Fruit fly (Drosophila melanogaster) whole organism, prepupa: ENCODE results near the gene Atet.

ENCODE experiments used
- Blimp-1 ChIP-seq: fragments of 200-800 bp; sonication (Bioruptor generic); optimal IDR thresholded peaks from 3 replicates; lab custom pipeline; 2017; ENCODE audit warnings: missing biosample characterization, missing genetic modification characterization, mild to moderate bottlenecking, moderate library complexity, missing genetic modification reagents
- CG32006 ChIP-seq: fragments of 200-800 bp; sonication (Bioruptor generic); optimal IDR thresholded peaks from 3 replicates; lab custom pipeline; 2017; ENCODE audit warnings: missing biosample characterization, mild to moderate bottlenecking, missing genetic modification characterization
- CG3919 ChIP-seq: fragments of 200-800 bp; sonication (Bioruptor generic); optimal IDR thresholded peaks from 3 replicates; lab custom pipeline; 2016; ENCODE audit warnings: missing biosample characterization, missing genetic modification characterization
- CG6163 ChIP-seq: fragments of 200-800 bp; sonication (Bioruptor generic); IDR thresholded peaks from 3 replicates; pipeline ENCODE4 v1.3.6; 2022; ENCODE audit warnings: missing biosample characterization, missing genetic modification characterization
- CG8632 ChIP-seq: fragments of 200-800 bp; sonication (Bioruptor generic); optimal IDR thresholded peaks from 3 replicates; lab custom pipeline; 2016; ENCODE audit warnings: missing biosample characterization, missing genetic modification characterization
- Ets96B ChIP-seq: fragments of 200-800 bp; optimal IDR thresholded peaks from 2 replicates; lab custom pipeline; 2019; ENCODE audit warnings: missing biosample characterization, mild to moderate bottlenecking, missing genetic modification characterization, moderate library complexity
- Gug ChIP-seq: fragments of 200-800 bp; sonication (Bioruptor generic); IDR thresholded peaks from 2 replicates; pipeline ENCODE4 v1.3.6; 2022; ENCODE audit warnings: missing biosample characterization, missing genetic modification characterization
- Hr38 ChIP-seq: sonication (Bioruptor generic); optimal IDR thresholded peaks from 2 replicates; lab custom pipeline; 2016; ENCODE audit warnings: missing biosample characterization, missing genetic modification characterization
- OdsH ChIP-seq: fragments of 200-800 bp; sonication (Bioruptor generic); optimal IDR thresholded peaks from 3 replicates; lab custom pipeline; 2016; ENCODE audit warnings: missing biosample characterization, missing genetic modification characterization
- esn ChIP-seq: fragments of 200-800 bp; sonication (Bioruptor generic); optimal IDR thresholded peaks from 2 replicates; lab custom pipeline; 2016; ENCODE audit warnings: missing biosample characterization, mild to moderate bottlenecking, missing genetic modification characterization, moderate library complexity
- ss ChIP-seq, 2 experiments: fragments of 200-800 bp; sonication (Bioruptor generic); optimal IDR thresholded peaks; 2 replicates in 1 of 2; 3 replicates in 1 of 2; lab custom pipeline; 2017 to 2018; ENCODE audit warnings: mild to moderate bottlenecking in 2 of 2, missing biosample characterization in 2 of 2, missing genetic modification characterization in 2 of 2, moderate library complexity in 1 of 2

DNA sequence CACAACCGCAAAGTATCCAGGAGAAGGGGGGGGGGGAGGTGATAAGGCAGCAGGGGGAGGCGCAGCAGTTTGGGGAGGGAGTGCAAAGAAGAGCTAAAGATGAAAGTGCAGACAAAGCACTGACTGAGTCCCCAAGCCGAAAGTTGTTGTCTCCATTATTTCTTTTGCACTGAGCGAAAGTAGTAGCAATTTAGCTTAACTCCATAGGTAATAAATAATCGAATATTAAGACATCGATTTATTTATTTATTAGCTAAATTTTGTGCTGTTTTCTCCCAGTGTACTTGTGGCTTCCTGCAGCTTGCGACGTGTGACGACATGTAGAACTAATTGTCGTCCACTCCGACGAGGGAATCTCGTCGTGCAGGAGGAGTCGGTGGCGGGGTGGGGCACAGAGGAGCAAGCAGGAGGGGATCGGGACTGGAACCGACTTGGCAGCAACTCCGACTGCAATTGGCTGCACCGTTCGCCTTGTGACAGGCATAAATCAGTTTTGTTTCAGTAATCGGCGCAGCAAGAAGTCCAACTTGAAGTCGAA lies 27.8 kb downstream of the Atet start, which contains the start of gene Traf4:
- TF ChIP-seq Ets96B (tag; lab: Kevin White, UChicago), result peak; percentile 58
- peak; percentile 27 for TF ChIP-seq Gug (GFP tag; lab: Robert Waterston, UW)
- peak; percentile 57 for TF ChIP-seq CG32006 (GFP tag; lab: Kevin White, UChicago)
- TF ChIP-seq esn (GFP tag; lab: Kevin White, UChicago), result peak; percentile 52
- TF ChIP-seq CG6163 (GFP tag; lab: Robert Waterston, UW), result peak; percentile 75
- TF ChIP-seq Hr38 (GFP tag; lab: Kevin White, UChicago), result no peak
- peak; percentile 35 for TF ChIP-seq Blimp-1 (GFP tag; lab: Kevin White, UChicago)
- peak; percentile 43 for TF ChIP-seq CG8632 (GFP tag; lab: Kevin White, UChicago)
- TF ChIP-seq ss (GFP tag; optimal IDR thresholded peaks at IDR 0.05; lab: Kevin White, UChicago), result peak; percentile 56 to 61
- peak; percentile 48 for TF ChIP-seq OdsH
- TF ChIP-seq CG3919 (GFP tag; lab: Kevin White, UChicago), result peak; percentile 73
